Worm (Caenorhabditis elegans): Measurements from ENCODE around the gene znf-598.
"Not testable (repeated sequence)": the region's sequence is repeated elsewhere in the genome, so short reads cannot be mapped to it uniquely, and the experiment has no call there.

The znf-598 gene

ce11 chrII:7024897-7025852 lies at the start of gene znf-598:
Gene znf-598, plus strand, starts transcription at chrII:7025802.
- TF ChIP-seq ref-1 (GFP tag; conservative IDR thresholded peaks at IDR 0.05) (no peak), cog-1 (tag; optimal IDR thresholded peaks at IDR 0.05) (peak; percentile 4)

- not testable (repeated sequence) for TF ChIP-seq ref-1 (GFP tag; conservative IDR thresholded peaks at IDR 0.05); T22C8.4 (GFP tag; IDR thresholded peaks at IDR 0.05); med-1 (GFP tag; optimal IDR thresholded peaks at IDR 0.05; ENCODE audit: insufficient read depth)
These were observed 47.9 kb upstream of the znf-598 start, which contains the start of gene C15F1.8 for ce11 chrII:6977732-6978131. Gene C15F1.8, minus strand, starts transcription at chrII:6977832.

DNA sequence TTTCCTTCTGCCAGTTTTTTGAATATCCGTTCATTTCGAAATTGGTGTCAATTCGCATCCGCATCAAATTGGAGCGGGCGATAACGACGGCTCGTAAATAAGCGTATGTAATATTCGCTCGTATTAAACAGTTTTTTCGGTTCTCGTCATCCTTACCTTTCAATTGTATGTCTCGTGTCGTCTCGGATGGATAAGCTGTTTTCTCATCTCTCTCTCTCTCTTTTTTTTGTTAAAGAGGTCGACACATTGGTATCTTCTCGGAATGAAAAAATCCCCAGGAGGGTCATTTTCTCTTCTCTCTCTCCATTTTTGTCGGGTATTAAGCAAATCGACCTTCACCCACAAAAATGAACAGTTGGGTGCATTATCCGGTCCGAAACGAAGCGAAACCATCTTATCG lies 46.7 kb upstream of the znf-598 start:
- TF ChIP-seq ztf-23 (GFP tag; IDR thresholded peaks at IDR 0.05) = no peak
- TF ChIP-seq ztf-29 (GFP tag; IDR thresholded peaks at IDR 0.05) = no peak
- TF ChIP-seq cog-1 (tag; optimal IDR thresholded peaks at IDR 0.05) = no peak
- no peak for TF ChIP-seq med-1 (GFP tag; optimal IDR thresholded peaks at IDR 0.05; ENCODE audit: insufficient read depth)
- no peak for TF ChIP-seq ref-1 (GFP tag; conservative IDR thresholded peaks at IDR 0.05)
- no peak for TF ChIP-seq T22C8.4 (GFP tag; IDR thresholded peaks at IDR 0.05)
- TF ChIP-seq klf-2 (GFP tag; conservative IDR thresholded peaks at IDR 0.05) = no peak
- no peak for TF ChIP-seq tab-1 (GFP tag; IDR thresholded peaks at IDR 0.05)
- TF ChIP-seq flt-1 (GFP tag; IDR thresholded peaks at IDR 0.05) = no peak

ce11 chrII:6979646-6980045 lies 46.0 kb upstream of the znf-598 start, which contains the start of gene C15F1.2:
Gene C15F1.2, plus strand, starts transcription at chrII:6979953.
- no peak for TF ChIP-seq flt-1 (GFP tag; IDR thresholded peaks at IDR 0.05)

- TF ChIP-seq tab-1 (GFP tag; IDR thresholded peaks at IDR 0.05) = peak; percentile 78; the same call in 1 of the 2 replicates
- TF ChIP-seq ztf-23 (GFP tag; IDR thresholded peaks at IDR 0.05) = peak; percentile 62; the same call in 1 of the 2 replicates
- TF ChIP-seq flt-1 (GFP tag; IDR thresholded peaks at IDR 0.05) = peak; percentile 64; the same call in 1 of the 2 replicates
These were observed 42.7 kb upstream of the znf-598 start for ce11 chrII:6982949-6983348.

ce11 chrII:6989830-6990287 lies 35.7 kb upstream of the znf-598 start, which contains the start of gene C15F1.1:
Gene C15F1.1, plus strand, starts transcription at chrII:6989880.
- TF ChIP-seq klf-2 (GFP tag; conservative IDR thresholded peaks at IDR 0.05) (no peak), ztf-29 (GFP tag; IDR thresholded peaks at IDR 0.05) (no peak), ztf-23 (GFP tag; IDR thresholded peaks at IDR 0.05) (no peak), cog-1 (tag; optimal IDR thresholded peaks at IDR 0.05) (no peak), flt-1 (GFP tag; IDR thresholded peaks at IDR 0.05) (no peak), med-1 (GFP tag; optimal IDR thresholded peaks at IDR 0.05; ENCODE audit: insufficient read depth) (no peak), tab-1 (GFP tag; IDR thresholded peaks at IDR 0.05) (no peak), T22C8.4 (GFP tag; IDR thresholded peaks at IDR 0.05) (no peak), ref-1 (GFP tag; conservative IDR thresholded peaks at IDR 0.05) (no peak)

DNA sequence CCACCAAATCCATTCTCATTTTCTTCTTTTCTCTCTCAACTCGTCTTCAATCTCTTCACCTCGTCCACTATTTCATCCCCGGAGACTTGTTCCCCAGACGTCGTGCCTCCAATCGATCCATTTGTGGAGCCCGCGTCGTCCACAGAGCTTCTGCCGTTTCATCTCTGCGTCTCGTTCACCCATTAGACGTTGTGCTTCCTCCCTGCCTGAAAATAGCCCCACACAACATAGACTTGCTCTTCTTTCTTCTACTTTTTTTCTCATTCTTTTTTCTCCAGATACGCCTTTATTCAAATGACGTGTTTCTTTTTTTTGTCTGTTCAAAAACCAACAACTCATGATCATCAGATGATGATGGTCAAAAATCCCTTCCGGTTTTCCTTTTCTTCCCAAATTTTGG lies 32.7 kb upstream of the znf-598 start:
- TF ChIP-seq med-1 (GFP tag; optimal IDR thresholded peaks at IDR 0.05; ENCODE audit: insufficient read depth) (no peak), klf-2 (GFP tag; conservative IDR thresholded peaks at IDR 0.05) (no peak), ztf-23 (GFP tag; IDR thresholded peaks at IDR 0.05) (no peak), ref-1 (GFP tag; conservative IDR thresholded peaks at IDR 0.05) (no peak), T22C8.4 (GFP tag; IDR thresholded peaks at IDR 0.05) (no peak), ztf-29 (GFP tag; IDR thresholded peaks at IDR 0.05) (no peak), flt-1 (GFP tag; IDR thresholded peaks at IDR 0.05) (no peak), cog-1 (tag; optimal IDR thresholded peaks at IDR 0.05) (no peak), tab-1 (GFP tag; IDR thresholded peaks at IDR 0.05) (no peak)

DNA sequence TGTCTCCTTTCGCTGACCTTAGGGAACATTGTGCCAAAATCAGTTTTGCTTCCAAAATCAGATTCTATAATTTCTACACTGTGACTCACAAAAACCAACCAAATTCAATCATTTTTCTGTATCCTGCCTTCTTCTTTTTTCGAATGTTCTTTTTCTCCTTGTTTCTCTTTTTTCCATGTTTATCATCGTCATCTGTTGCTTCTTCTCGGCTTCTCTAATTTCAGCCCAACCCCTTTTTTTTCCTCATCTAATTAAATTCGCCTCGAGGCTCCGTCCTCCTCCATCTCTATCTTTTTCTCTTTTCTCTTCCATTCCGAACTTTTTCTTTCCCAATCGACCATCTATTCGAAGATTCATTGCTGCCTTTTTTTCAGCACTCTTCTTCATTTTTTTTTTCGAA lies 30.9 kb upstream of the znf-598 start, which contains the start of gene unc-104:
unc-104 (plus strand) TSS at position 311 of the 400 bp plus-strand sequence.
- TF ChIP-seq klf-2 (GFP tag; conservative IDR thresholded peaks at IDR 0.05) = no peak

- TF ChIP-seq tab-1 (GFP tag; IDR thresholded peaks at IDR 0.05) (no peak), klf-2 (GFP tag; conservative IDR thresholded peaks at IDR 0.05) (no peak), cog-1 (tag; optimal IDR thresholded peaks at IDR 0.05) (no peak), T22C8.4 (GFP tag; IDR thresholded peaks at IDR 0.05) (no peak), ref-1 (GFP tag; conservative IDR thresholded peaks at IDR 0.05) (no peak), med-1 (GFP tag; optimal IDR thresholded peaks at IDR 0.05; ENCODE audit: insufficient read depth) (no peak), flt-1 (GFP tag; IDR thresholded peaks at IDR 0.05) (no peak), ztf-29 (GFP tag; IDR thresholded peaks at IDR 0.05) (no peak), ztf-23 (GFP tag; IDR thresholded peaks at IDR 0.05) (no peak)
These were observed 30.0 kb upstream of the znf-598 start for ce11 chrII:6995583-6995982.

- TF ChIP-seq ztf-29 (GFP tag; IDR thresholded peaks at IDR 0.05) = peak; percentile 93
- TF ChIP-seq flt-1 (GFP tag; IDR thresholded peaks at IDR 0.05) = peak; percentile 98
- peak; percentile 95 for TF ChIP-seq tab-1 (GFP tag; IDR thresholded peaks at IDR 0.05)
- peak; percentile 92 for TF ChIP-seq ref-1 (GFP tag; conservative IDR thresholded peaks at IDR 0.05)
- TF ChIP-seq med-1 (GFP tag; optimal IDR thresholded peaks at IDR 0.05; ENCODE audit: insufficient read depth) = peak; percentile 7
- TF ChIP-seq klf-2 (GFP tag; conservative IDR thresholded peaks at IDR 0.05) = peak; percentile 85
- TF ChIP-seq cog-1 (tag; optimal IDR thresholded peaks at IDR 0.05) = peak; percentile 38
- peak; percentile 89 for TF ChIP-seq ztf-23 (GFP tag; IDR thresholded peaks at IDR 0.05)
- TF ChIP-seq T22C8.4 (GFP tag; IDR thresholded peaks at IDR 0.05) = peak; percentile 88
These were observed 24.2 kb upstream of the znf-598 start for ce11 chrII:7001405-7001804.

Measured in whole organism, midembryonic.